Worm (Caenorhabditis elegans) whole organism, late embryonic: ENCODE results near the gene twk-18.

Experiments used
- C08G9.2 ChIP-seq: sonication (generic microtip); optimal IDR thresholded peaks from 2 replicates; lab custom pipeline; 2016; ENCODE audit warnings: mild to moderate bottlenecking, missing genetic modification characterization, moderate library complexity, missing compliant biosample characterization
- C38D4.7 ChIP-seq: fragments of 200-800 bp; sonication (Bioruptor generic); optimal IDR thresholded peaks from 2 replicates; lab custom pipeline; 2018; ENCODE audit warnings: mild to moderate bottlenecking, missing genetic modification characterization, moderate library complexity, missing compliant biosample characterization
- K02D7.2 ChIP-seq: sonication (generic microtip); optimal IDR thresholded peaks from 2 replicates; lab custom pipeline; 2017; ENCODE audit warnings: mild to moderate bottlenecking, missing genetic modification characterization, missing compliant biosample characterization
- K09A11.1 ChIP-seq: sonication (generic microtip); optimal IDR thresholded peaks from 2 replicates; lab custom pipeline; 2017; ENCODE audit warnings: antibody characterized with exemption, mild to moderate bottlenecking, missing genetic modification characterization, missing compliant biosample characterization; ENCODE audit not compliant: insufficient read depth
- Y22D7AL.16 ChIP-seq: sonication (generic microtip); optimal IDR thresholded peaks from 2 replicates; lab custom pipeline; 2016; ENCODE audit warnings: missing genetic modification characterization, missing compliant biosample characterization
- ceh-48 ChIP-seq: sonication (generic microtip); optimal IDR thresholded peaks from 2 replicates; lab custom pipeline; 2016; ENCODE audit warnings: missing genetic modification characterization, inconsistent platforms, missing compliant biosample characterization
- elt-2 ChIP-seq: sonication (generic microtip); optimal IDR thresholded peaks from 2 replicates; lab custom pipeline; 2016; ENCODE audit warnings: missing genetic modification reagents, missing genetic modification characterization, missing compliant biosample characterization
- eyg-1 ChIP-seq: sonication (generic microtip); optimal IDR thresholded peaks from 2 replicates; lab custom pipeline; 2016; ENCODE audit warnings: missing genotype, missing genetic modification characterization, missing compliant biosample characterization
- hlh-13 ChIP-seq: fragments of 200-800 bp; sonication (Bioruptor generic); optimal IDR thresholded peaks from 2 replicates; lab custom pipeline; 2018; ENCODE audit warnings: mild to moderate bottlenecking, missing genetic modification characterization, missing compliant biosample characterization
- hlh-15 ChIP-seq: sonication (generic microtip); optimal IDR thresholded peaks from 2 replicates; lab custom pipeline; 2016; ENCODE audit warnings: missing genetic modification characterization, missing compliant biosample characterization
- hlh-30 ChIP-seq: sonication (generic microtip); optimal IDR thresholded peaks from 2 replicates; lab custom pipeline; 2017; ENCODE audit warnings: antibody characterized with exemption, missing genetic modification characterization, missing compliant biosample characterization; ENCODE audit not compliant: insufficient read depth
- hlh-6 ChIP-seq: sonication (generic microtip); optimal IDR thresholded peaks from 2 replicates; lab custom pipeline; 2016; ENCODE audit warnings: missing genotype, missing genetic modification characterization, missing compliant biosample characterization
- lim-6 ChIP-seq: sonication (generic microtip); optimal IDR thresholded peaks from 2 replicates; lab custom pipeline; 2016; ENCODE audit warnings: missing genetic modification characterization, missing compliant biosample characterization
- odd-2 ChIP-seq: sonication (generic microtip); optimal IDR thresholded peaks from 2 replicates; lab custom pipeline; 2017; ENCODE audit warnings: antibody characterized with exemption, mild to moderate bottlenecking, missing genetic modification characterization, missing compliant biosample characterization
- pag-3 ChIP-seq: sonication (generic microtip); optimal IDR thresholded peaks from 2 replicates; lab custom pipeline; 2016; ENCODE audit warnings: missing compliant biosample characterization, missing genetic modification characterization, borderline replicate concordance
- pat-9 ChIP-seq: fragments of 200-800 bp; sonication (Bioruptor generic); optimal IDR thresholded peaks from 2 replicates; lab custom pipeline; 2018; ENCODE audit warnings: mild to moderate bottlenecking, missing genetic modification characterization, moderate library complexity, missing compliant biosample characterization
- pax-1 ChIP-seq: fragments of 150-350 bp; optimal IDR thresholded peaks from 2 replicates; lab custom pipeline; 2014; ENCODE audit warnings: missing biosample characterization, missing genetic modification characterization
- ref-2 ChIP-seq: sonication (generic microtip); optimal IDR thresholded peaks from 2 replicates; lab custom pipeline; 2016; ENCODE audit warnings: missing genetic modification characterization, missing compliant biosample characterization
- sox-2 ChIP-seq: fragments of 200-800 bp; sonication (Bioruptor generic); IDR thresholded peaks from 2 replicates; pipeline ENCODE4 v1.3.6; 2022; ENCODE audit warnings: missing genetic modification reagents, missing genetic modification characterization, missing compliant biosample characterization
- syd-9 ChIP-seq: sonication (generic microtip); optimal IDR thresholded peaks from 2 replicates; lab custom pipeline; 2016; ENCODE audit warnings: mild to moderate bottlenecking, missing genetic modification characterization, moderate library complexity, missing compliant biosample characterization
- tbx-7 ChIP-seq: sonication (generic microtip); optimal IDR thresholded peaks from 2 replicates; lab custom pipeline; 2016; ENCODE audit warnings: missing genotype, missing genetic modification characterization, missing compliant biosample characterization
- unc-42 ChIP-seq: sonication (generic microtip); optimal IDR thresholded peaks from 2 replicates; lab custom pipeline; 2016; ENCODE audit warnings: missing genotype, missing genetic modification characterization, missing compliant biosample characterization

twk-18 gene

ce11 chrX:9028909-9029520 is 41.1 kb downstream of the twk-18 start, which contains the start of gene snf-12:
TSS of gene snf-12 (plus strand) at chrX:9029470.
- TF ChIP-seq eyg-1 (tag; lab: Kevin White, UChicago) (no peak), tbx-7 (tag; lab: Kevin White, UChicago) (no peak), odd-2 (tag; lab: Kevin White, UChicago) (no peak), sox-2 (no peak)

ce11 chrX:9034310-9034709 is 46.4 kb downstream of the twk-18 start, which contains the start of gene nep-22:
TSS of gene nep-22 (plus strand) at chrX:9034554.
- peak; percentile 18 for TF ChIP-seq elt-2 (tag; lab: Kevin White, UChicago)
- no peak for TF ChIP-seq unc-42 (tag; lab: Kevin White, UChicago)
- TF ChIP-seq hlh-13 (GFP tag; lab: Kevin White, UChicago), result no peak
- no peak for TF ChIP-seq Y22D7AL.16 (tag; lab: Kevin White, UChicago)
- TF ChIP-seq ceh-48 (tag; lab: Kevin White, UChicago), result no peak
- no peak for TF ChIP-seq pax-1 (tag; lab: Kevin White, UChicago)

- no peak for TF ChIP-seq ref-2 (tag; lab: Kevin White, UChicago)
- TF ChIP-seq lim-6 (tag; lab: Kevin White, UChicago), result no peak
- TF ChIP-seq hlh-30 (tag; lab: Kevin White, UChicago), result no peak
- TF ChIP-seq tbx-7 (tag; lab: Kevin White, UChicago), result no peak
- no peak for TF ChIP-seq hlh-6 (tag; lab: Kevin White, UChicago)
- TF ChIP-seq K09A11.1 (tag; lab: Kevin White, UChicago), result no peak
- TF ChIP-seq syd-9 (tag; lab: Kevin White, UChicago), result no peak
- no peak for TF ChIP-seq pag-3 (tag; lab: Kevin White, UChicago)
- no peak for TF ChIP-seq C08G9.2 (tag; lab: Kevin White, UChicago)
- no peak for TF ChIP-seq pat-9 (tag; lab: Kevin White, UChicago)
- no peak for TF ChIP-seq hlh-15 (tag; lab: Kevin White, UChicago)
Measured at ce11 chrX:9035142-9035541, 47.2 kb downstream of the twk-18 start.

ce11 chrX:9036237-9036636 is 48.3 kb downstream of the twk-18 start:
- TF ChIP-seq K02D7.2 (tag; lab: Kevin White, UChicago), result no peak
- TF ChIP-seq pat-9 (tag; lab: Kevin White, UChicago), result no peak
- TF ChIP-seq hlh-15 (tag; lab: Kevin White, UChicago), result no peak
- no peak for TF ChIP-seq C38D4.7 (GFP tag; lab: Kevin White, UChicago)
- no peak for TF ChIP-seq ref-2 (tag; lab: Kevin White, UChicago)
